Worm (Caenorhabditis elegans): Measurements from ENCODE around the gene F42A9.9.

ce11 chrIV:8673733-8674375, 35.2 kb upstream of the F42A9.9 start:
- TF ChIP-seq ama-1 (optimal IDR thresholded peaks at IDR 0.05) (no peak), scrt-1 (GFP tag; IDR thresholded peaks at IDR 0.05) (no peak), tbx-11 (GFP tag; IDR thresholded peaks at IDR 0.05) (no peak), hmg-4 (GFP tag; optimal IDR thresholded peaks at IDR 0.05) (no peak), tbx-37 (GFP tag; conservative IDR thresholded peaks at IDR 0.05) (no peak), tra-4 (tag; optimal IDR thresholded peaks at IDR 0.05) (no peak), flt-1 (GFP tag; IDR thresholded peaks at IDR 0.05) (no peak), ceh-36 (tag; optimal IDR thresholded peaks at IDR 0.05) (no peak)
